Worm (Caenorhabditis elegans) whole organism, L4/young adult: ENCODE results near the gene F53E4.1.
"Not testable (repeated sequence)": the region's sequence is repeated elsewhere in the genome, so short reads cannot be mapped to it uniquely, and the experiment has no call there.

Source experiments
- W03F9.2 ChIP-seq: fragments of 150-350 bp; optimal IDR thresholded peaks from 2 replicates; lab custom pipeline; 2014; ENCODE audit warnings: missing biosample characterization, missing genetic modification characterization
- dao-5 ChIP-seq: sonication (generic microtip); optimal IDR thresholded peaks from 2 replicates; lab custom pipeline; 2016; ENCODE audit warnings: missing genotype, missing genetic modification characterization, moderate library complexity, missing compliant biosample characterization
- him-1 ChIP-seq: sonication (generic microtip); optimal IDR thresholded peaks from 2 replicates; lab custom pipeline; 2016; ENCODE audit warnings: missing genotype, missing genetic modification reagents, missing genetic modification characterization, missing compliant biosample characterization

Gene F53E4.1

DNA sequence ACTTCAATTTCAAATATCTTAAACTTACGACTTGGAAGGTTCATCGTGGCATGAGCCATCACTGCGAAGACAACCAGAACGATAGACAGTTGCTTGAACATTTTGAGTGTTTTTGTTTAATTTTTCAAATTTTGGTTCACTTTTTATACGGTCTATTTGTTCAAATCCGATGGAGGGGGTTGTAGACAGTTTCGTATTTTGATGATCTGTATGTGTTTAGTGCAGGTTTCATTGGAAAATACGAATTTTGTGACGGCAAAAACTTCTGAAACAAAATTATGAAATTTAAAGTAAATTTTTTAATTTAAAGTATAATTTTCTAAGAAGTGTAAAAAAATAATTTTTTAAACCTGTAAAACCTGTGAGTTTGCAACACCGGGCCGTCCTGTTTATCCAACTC, 24.9 kb downstream of the F53E4.1 start, which contains the start of gene C55A1.4:
Gene C55A1.4, minus strand, starts transcription at position 101 of the 400 bp plus-strand sequence.
- not testable (repeated sequence) for TF ChIP-seq W03F9.2, him-1, dao-5

DNA sequence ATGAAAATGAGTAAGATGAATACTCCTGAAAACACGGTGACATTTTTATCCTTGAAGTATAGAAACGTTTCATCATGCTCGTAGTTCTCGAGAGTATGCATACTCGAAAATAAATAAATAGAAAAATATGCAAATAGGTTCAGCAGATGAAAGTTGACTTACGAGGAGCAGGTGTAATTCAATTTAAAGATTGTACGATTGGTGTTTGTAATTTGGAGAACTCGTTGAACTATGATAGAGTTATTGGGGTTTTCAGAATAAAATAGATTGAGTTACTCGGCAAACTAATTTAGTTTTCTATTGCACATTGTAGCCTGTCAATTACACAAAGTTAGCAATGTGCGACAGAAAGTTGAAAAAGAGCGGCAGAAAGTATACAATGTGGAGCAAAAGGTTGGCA, 29.2 kb downstream of the F53E4.1 start, which contains the start of gene srz-44:
Gene srz-44, minus strand, starts transcription at position 101 of the 400 bp plus-strand sequence.
- TF ChIP-seq W03F9.2 (no peak), him-1 (no peak), dao-5 (no peak)

DNA sequence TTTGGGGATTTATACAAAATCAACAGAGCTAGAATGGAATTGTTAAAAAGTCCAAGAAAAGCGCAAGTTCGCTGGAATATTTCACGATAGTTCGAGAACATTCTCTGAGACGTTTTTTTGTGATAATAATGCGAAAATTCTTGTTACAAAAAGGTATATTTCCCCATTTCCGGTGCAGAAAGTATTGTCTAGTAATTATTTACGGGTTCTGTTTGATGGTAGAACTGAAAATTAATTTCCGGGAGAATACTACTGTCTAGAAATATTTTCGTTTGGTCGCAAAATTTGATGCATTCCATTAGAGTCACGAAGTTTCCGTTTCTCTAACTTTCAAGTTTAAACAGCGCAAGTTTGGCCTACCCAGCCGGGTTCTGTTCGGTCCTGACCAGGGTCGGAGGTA, 38.6 kb downstream of the F53E4.1 start, which contains the start of gene str-248:
Gene str-248, minus strand, starts transcription at position 101 of the 400 bp plus-strand sequence.
- TF ChIP-seq W03F9.2: no peak
- TF ChIP-seq dao-5: no peak
- no peak for TF ChIP-seq him-1

DNA sequence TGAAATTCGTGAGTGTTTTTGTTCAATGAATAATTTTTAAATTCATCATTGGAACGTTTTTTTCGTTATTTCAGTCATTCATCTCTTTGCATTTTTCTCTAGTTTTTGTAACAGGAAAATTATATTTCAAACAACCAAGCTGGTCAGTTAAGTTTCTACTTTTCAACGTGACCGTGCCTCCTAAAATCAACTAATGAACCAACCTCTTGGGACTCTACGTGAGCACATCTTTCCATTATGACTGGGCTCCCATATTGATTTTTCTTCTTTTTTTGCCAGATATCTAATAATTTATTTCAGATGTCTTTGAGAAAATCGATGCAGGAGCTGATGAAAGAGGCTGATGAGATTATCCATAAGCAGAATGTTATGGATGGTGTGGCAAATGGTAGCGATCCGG, 42.5 kb downstream of the F53E4.1 start, which contains the start of gene C55A1.11:
Gene C55A1.11, plus strand, starts transcription at position 301 of the 400 bp plus-strand sequence.
- TF ChIP-seq him-1 (no peak), dao-5 (no peak), W03F9.2 (no peak)

DNA sequence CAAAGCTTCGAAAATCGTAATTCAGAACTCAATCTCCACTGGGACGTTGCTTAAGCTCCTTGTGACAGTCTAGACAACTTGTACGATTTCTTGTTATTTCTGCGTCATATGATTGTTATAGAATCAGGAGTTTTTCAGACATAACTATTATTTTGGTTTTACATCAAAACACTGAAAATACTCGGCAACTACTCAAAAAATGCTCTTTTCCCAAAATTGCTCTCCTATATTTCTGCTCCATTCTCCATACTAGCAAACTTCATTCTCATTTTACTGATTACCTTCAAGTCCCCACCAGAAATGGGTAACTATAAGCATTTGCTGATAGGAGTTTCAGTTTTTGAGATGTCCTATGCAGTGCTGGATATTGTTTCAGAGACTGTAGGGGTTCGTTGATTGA, 46.6 kb downstream of the F53E4.1 start, which contains the start of gene C55A1.1:
Gene C55A1.1, plus strand, starts transcription at position 301 of the 400 bp plus-strand sequence.
- no peak for TF ChIP-seq W03F9.2
- TF ChIP-seq dao-5: no peak
- no peak for TF ChIP-seq him-1

DNA sequence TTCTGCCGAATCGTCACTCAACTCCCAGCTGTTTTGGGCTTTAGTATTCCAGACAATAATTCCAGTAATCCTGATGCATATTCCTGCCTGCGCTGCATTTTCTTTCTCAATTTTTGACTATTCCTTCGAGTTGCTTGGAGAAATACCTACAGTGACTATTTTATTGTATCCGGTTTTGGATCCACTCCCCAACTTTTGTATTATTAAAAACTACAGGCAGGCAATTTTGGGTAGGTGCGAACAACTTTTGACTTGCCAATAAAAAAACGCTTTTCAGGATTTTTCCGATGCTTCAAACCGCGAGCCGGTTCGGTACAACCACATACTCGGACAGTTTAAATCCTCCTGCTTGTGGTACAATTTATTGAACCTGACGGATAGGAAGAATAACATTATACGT, 53.6 kb downstream of the F53E4.1 start:
- no peak for TF ChIP-seq him-1
- no peak for TF ChIP-seq dao-5
- no peak for TF ChIP-seq W03F9.2

DNA sequence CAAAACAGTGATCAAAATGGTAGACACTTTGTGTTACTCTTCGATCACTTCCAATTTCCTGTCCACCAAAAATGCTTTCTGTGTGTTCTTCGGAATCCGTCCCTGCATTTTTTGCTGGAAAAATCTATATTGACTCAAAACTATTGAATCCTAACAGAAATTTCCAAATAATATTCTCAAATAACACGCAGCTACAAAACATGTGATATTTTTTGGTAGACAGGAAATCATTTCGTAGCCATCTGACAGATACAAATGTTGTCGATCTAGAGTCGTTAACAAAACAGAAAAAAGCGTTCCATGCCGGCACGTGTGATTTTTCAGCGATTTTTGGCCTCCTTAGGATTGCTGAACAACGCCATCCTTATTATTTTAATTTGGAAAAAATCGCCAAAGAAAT, 55.2 kb downstream of the F53E4.1 start, which contains the start of gene str-263:
Gene str-263, plus strand, starts transcription at position 301 of the 400 bp plus-strand sequence.
- TF ChIP-seq him-1 (no peak), W03F9.2 (no peak), dao-5 (no peak)

DNA sequence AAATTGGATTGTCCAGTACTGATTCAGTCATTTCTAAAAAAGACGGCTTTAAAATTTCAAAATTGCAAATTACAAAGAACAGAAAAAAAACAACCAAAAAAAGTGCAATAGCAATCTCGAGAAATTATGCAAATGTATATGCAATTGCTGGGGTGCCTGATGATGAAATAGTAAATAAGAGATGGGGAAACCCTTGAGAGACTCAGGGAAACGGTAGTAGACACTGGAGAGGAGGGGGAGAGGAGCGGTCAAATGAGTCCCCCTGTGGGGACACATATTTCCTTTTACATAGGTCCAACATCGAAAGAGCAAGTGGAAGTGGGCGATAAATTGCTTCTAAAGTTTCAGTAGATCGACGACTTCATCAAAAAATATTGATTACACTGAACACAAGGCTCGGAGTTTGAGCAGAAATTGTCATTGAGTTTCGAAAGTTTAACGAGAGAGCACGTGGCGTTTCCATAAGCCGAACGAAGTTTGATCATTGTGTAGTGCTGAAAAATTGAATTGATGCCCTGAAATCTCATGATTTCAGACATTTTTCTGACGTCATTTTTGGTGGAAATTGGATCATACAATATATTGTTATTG, 57.7 kb downstream of the F53E4.1 start, which contains the start of the genes fbxa-153 and str-12:
Gene fbxa-153, minus strand, starts transcription at position 35 of the 591 bp plus-strand sequence.
Gene str-12, plus strand, starts transcription at position 541 of the 591 bp plus-strand sequence.
- no peak for TF ChIP-seq him-1
- no peak for TF ChIP-seq W03F9.2
- no peak for TF ChIP-seq dao-5

DNA sequence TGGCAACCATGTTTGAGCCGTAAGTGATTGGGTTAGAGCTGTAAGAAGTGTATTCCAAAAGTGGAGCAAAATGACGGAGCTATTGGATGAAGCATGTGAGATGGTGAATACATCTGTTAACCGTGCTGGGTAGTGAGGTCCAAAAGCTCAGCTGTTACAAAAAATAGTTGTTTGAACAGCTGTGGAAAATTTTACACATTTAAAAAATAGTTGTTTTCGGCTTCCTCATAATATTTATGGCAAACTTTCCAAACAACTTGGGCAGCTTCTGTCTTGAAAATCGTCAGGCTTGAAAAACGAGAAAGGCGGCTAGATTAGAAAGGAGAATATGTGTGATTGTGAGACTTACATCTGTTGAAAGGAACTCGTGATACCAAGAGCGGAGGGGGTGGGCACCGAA, 63.1 kb downstream of the F53E4.1 start, which contains the start of gene fbxa-154:
Gene fbxa-154, minus strand, starts transcription at position 101 of the 400 bp plus-strand sequence.
- no peak for TF ChIP-seq him-1
- no peak for TF ChIP-seq dao-5
- TF ChIP-seq W03F9.2: no peak
